Worm (Caenorhabditis elegans): ENCODE data around the gene ctsa-1.2.

- no peak for TF ChIP-seq aha-1 (tag; optimal IDR thresholded peaks at IDR 0.05)
- no peak for TF ChIP-seq pax-3 (tag; optimal IDR thresholded peaks at IDR 0.05)
Observed at ce11 chrII:11689941-11690340, 49.2 kb upstream of the ctsa-1.2 start.

Data from whole organism, L1 larva.